Worm (Caenorhabditis elegans): ENCODE data around the gene nlp-9.
"Not testable (repeated sequence)": the region's sequence is repeated elsewhere in the genome, so short reads cannot be mapped to it uniquely, and the experiment has no call there.

Gene nlp-9

DNA sequence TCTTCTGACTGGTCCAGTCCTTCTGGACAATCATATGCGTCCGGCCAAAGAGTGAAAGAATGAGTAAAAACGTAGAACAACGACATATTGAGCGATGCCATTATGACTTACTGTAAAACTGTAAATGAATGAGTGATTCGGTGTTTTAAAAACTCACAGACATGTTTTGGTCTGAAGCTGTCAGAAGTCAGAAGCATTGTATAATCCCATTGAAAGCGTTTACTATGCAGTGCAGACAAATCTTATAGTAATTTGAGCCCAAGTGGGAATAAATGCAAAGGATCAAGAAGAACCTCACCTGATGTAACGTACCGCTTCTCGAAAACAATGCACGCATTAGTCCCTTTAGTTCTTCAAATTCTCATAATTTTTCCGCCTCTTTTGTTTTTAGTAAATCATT lies 40.6 kb downstream of the nlp-9 start, which contains the start of gene srt-3:
Gene srt-3, minus strand, starts transcription at position 101 of the 400 bp plus-strand sequence.
- TF ChIP-seq ama-1 (optimal IDR thresholded peaks at IDR 0.05) (no peak), peb-1 (tag; optimal IDR thresholded peaks at IDR 0.05) (no peak), ceh-82 (tag; optimal IDR thresholded peaks at IDR 0.05) (no peak), nhr-25 (tag; optimal IDR thresholded peaks at IDR 0.05) (no peak), sma-9 (GFP tag; optimal IDR thresholded peaks at IDR 0.05) (no peak), sma-9 (tag; optimal IDR thresholded peaks at IDR 0.05) (no peak), crh-2 (tag; optimal IDR thresholded peaks at IDR 0.05) (no peak), lsy-2 (tag; optimal IDR thresholded peaks at IDR 0.05) (no peak), nhr-11 (tag; optimal IDR thresholded peaks at IDR 0.05) (no peak), ztf-1 (GFP tag; conservative IDR thresholded peaks at IDR 0.05) (no peak), R02D3.7 (tag; optimal IDR thresholded peaks at IDR 0.05) (no peak)

DNA sequence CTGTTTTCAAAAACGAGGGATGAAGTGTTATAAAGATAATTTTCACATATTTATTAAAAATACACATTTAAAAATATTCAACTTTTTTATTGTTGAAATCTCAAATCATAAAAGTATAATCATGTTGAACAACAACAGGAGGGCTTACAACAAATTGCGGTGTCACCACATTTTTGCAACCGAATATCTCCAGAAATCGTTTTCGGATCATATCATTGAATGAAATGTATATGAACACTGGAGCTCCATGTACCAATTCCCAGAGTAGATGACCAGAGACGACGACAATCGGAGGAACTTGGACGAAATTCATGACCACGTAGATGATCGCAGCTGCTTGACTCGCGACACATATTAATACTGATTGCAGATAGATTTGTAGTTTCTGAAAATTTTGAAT lies 41.9 kb downstream of the nlp-9 start:
- no peak for TF ChIP-seq unc-62 (GFP tag; optimal IDR thresholded peaks at IDR 0.05)
- TF ChIP-seq nhr-77 (tag; optimal IDR thresholded peaks at IDR 0.05), result no peak
- TF ChIP-seq dmd-4 (tag; optimal IDR thresholded peaks at IDR 0.05), result no peak
- TF ChIP-seq sma-3 (GFP tag; optimal IDR thresholded peaks at IDR 0.05), result no peak

DNA sequence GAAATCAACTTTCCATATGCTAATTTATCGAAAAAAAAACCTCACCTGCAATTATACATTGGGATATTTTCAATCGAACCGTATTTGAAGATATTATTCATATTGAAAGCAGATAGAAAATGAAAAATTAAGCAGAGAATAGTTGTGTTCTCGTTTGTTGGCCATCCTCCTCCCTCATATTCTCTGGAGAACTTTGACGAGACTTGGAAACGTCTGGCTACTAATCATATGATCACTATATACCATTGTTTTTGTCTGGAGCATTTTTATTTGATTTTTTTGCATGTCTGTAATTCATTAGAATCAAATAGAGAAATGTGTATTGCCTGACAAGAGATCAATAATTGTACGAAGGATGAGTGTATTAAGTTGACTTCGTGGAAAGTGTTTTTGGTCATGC lies 45.1 kb downstream of the nlp-9 start, which contains the start of gene srt-35:
Gene srt-35, minus strand, starts transcription at position 101 of the 400 bp plus-strand sequence.
- TF ChIP-seq lin-13 (GFP tag; optimal IDR thresholded peaks at IDR 0.05), result no peak
- TF ChIP-seq ZK546.5 (tag; optimal IDR thresholded peaks at IDR 0.05), result no peak
- no peak for TF ChIP-seq ceh-16 (tag; optimal IDR thresholded peaks at IDR 0.05)
- TF ChIP-seq nhr-77 (tag; optimal IDR thresholded peaks at IDR 0.05), result no peak
- TF ChIP-seq mbf-1 (tag; optimal IDR thresholded peaks at IDR 0.05), result no peak
- TF ChIP-seq lin-39 (tag; optimal IDR thresholded peaks at IDR 0.05), result no peak
- TF ChIP-seq skn-1 (tag; optimal IDR thresholded peaks at IDR 0.05), result no peak
- no peak for TF ChIP-seq mab-5 (tag; optimal IDR thresholded peaks at IDR 0.05)
- no peak for TF ChIP-seq crh-2 (tag; optimal IDR thresholded peaks at IDR 0.05)
- TF ChIP-seq sem-4 (tag; optimal IDR thresholded peaks at IDR 0.05), result no peak

DNA sequence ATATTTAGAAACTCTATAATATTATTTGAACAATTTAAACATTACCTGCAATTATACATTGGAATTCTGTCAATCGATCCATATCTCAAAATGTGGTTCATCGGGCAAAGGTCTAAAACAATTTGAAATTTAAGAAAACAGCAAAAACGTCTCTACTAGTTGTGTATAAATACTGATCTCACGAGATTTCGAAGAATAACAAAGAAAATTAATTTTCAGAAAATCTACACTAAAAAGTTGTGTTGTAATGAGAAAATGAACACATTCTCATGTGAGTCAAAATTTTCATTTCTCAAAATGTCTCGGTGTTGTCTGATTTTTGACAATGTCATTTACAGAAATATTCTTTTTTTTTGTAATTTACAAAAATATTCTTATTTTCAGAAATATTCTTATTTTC lies 48.8 kb downstream of the nlp-9 start, which contains the start of gene srt-36:
Gene srt-36, minus strand, starts transcription at position 101 of the 400 bp plus-strand sequence.
- not testable (repeated sequence) for TF ChIP-seq lin-39, nhr-129, dmd-4 (tag; optimal IDR thresholded peaks at IDR 0.05)

DNA sequence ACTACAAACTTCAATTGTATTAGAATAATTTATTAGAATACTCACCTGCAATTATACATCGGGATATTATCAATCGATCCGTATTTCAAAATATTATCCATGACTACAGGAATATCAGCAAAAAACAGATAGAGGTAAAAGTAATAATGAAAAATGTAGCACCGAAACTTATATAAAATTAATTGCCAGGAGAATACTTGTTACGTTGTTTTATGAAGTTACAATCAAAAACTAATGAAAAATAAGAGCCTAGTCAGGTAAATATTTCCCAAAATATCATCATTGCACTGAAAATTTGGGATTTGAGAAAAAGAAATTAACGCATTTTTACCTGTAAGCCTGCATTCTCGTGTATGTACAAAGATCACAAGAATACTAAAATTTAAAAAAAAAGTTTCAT lies 51.8 kb downstream of the nlp-9 start, which contains the start of gene srt-38:
Gene srt-38, minus strand, starts transcription at position 101 of the 400 bp plus-strand sequence.
- TF ChIP-seq egl-27, nhr-6, elt-3 (tag; optimal IDR thresholded peaks at IDR 0.05): not testable (repeated sequence)

All from whole organism, L2 larva.